Fruit fly (Drosophila melanogaster) whole organism, embryonic: Measurements from ENCODE around the gene Shmt.

Source experiments
- B-H1 ChIP-seq: fragments of 200-800 bp; sonication (Bioruptor generic); IDR thresholded peaks from 3 replicates; pipeline ENCODE4 v1.3.6; 2022; ENCODE audit warnings: missing biosample characterization, missing genetic modification characterization
- Bdp1 ChIP-seq: fragments of 200-800 bp; sonication (Bioruptor generic); optimal IDR thresholded peaks from 3 replicates; lab custom pipeline; 2016; ENCODE audit warnings: missing biosample characterization, missing genetic modification characterization
- CG10366 ChIP-seq: fragments of 200-800 bp; sonication (Bioruptor generic); IDR thresholded peaks from 2 replicates; pipeline ENCODE4 v1.3.6; 2022; ENCODE audit warnings: missing biosample characterization, missing genetic modification characterization
- CG10654 ChIP-seq: fragments of 200-800 bp; sonication (Bioruptor generic); optimal IDR thresholded peaks from 2 replicates; lab custom pipeline; 2016; ENCODE audit warnings: missing biosample characterization, missing genetic modification characterization
- CG10959 ChIP-seq: fragments of 200-800 bp; sonication (Bioruptor generic); IDR thresholded peaks from 2 replicates; pipeline ENCODE4 v1.3.6; 2022; ENCODE audit warnings: missing biosample characterization, missing genetic modification characterization
- CG14667 ChIP-seq: fragments of 200-800 bp; sonication (Bioruptor generic); IDR thresholded peaks from 2 replicates; pipeline ENCODE4 v1.3.6; 2022; ENCODE audit warnings: missing biosample characterization, missing genetic modification characterization
- CG14860 ChIP-seq: fragments of 200-800 bp; sonication (Bioruptor generic); IDR thresholded peaks from 3 replicates; pipeline ENCODE4 v1.3.6; 2022; ENCODE audit warnings: missing biosample characterization, missing genetic modification characterization; ENCODE audit not compliant: partially characterized antibody
- CG1647 ChIP-seq: fragments of 200-800 bp; sonication (Bioruptor generic); optimal IDR thresholded peaks from 3 replicates; lab custom pipeline; 2016; ENCODE audit warnings: missing biosample characterization, missing genetic modification characterization
- CG17568 ChIP-seq: fragments of 200-800 bp; sonication (Bioruptor generic); optimal IDR thresholded peaks from 2 replicates; lab custom pipeline; 2018; ENCODE audit warnings: missing biosample characterization, mild to moderate bottlenecking, missing genetic modification characterization, moderate library complexity
- CG1832 ChIP-seq: fragments of 200-800 bp; sonication (Bioruptor generic); optimal IDR thresholded peaks from 2 replicates; lab custom pipeline; 2017; ENCODE audit warnings: missing biosample characterization, mild to moderate bottlenecking, missing genetic modification characterization, inconsistent platforms
- CG2678 ChIP-seq: fragments of 200-800 bp; sonication (Bioruptor generic); optimal IDR thresholded peaks from 3 replicates; lab custom pipeline; 2019; ENCODE audit warnings: missing biosample characterization, mild to moderate bottlenecking, missing genetic modification characterization, moderate library complexity
- CG34376 ChIP-seq: fragments of 200-800 bp; sonication (Bioruptor generic); optimal IDR thresholded peaks from 2 replicates; lab custom pipeline; 2018; ENCODE audit warnings: missing biosample characterization, mild to moderate bottlenecking, missing genetic modification characterization
- CG4424 ChIP-seq: fragments of 200-800 bp; sonication (Bioruptor generic); optimal IDR thresholded peaks from 3 replicates; lab custom pipeline; 2016; ENCODE audit warnings: missing biosample characterization, missing genetic modification characterization
- CG5180 ChIP-seq: fragments of 200-800 bp; sonication (Bioruptor generic); optimal IDR thresholded peaks from 3 replicates; lab custom pipeline; 2017; ENCODE audit warnings: missing biosample characterization, missing genetic modification characterization, mild to moderate bottlenecking, moderate library complexity, missing genetic modification reagents
- CG6791 ChIP-seq: fragments of 200-800 bp; sonication (Bioruptor generic); IDR thresholded peaks from 3 replicates; pipeline ENCODE4 v1.3.6; 2022; ENCODE audit warnings: missing biosample characterization, missing genetic modification characterization; ENCODE audit not compliant: partially characterized antibody
- CG9215 ChIP-seq: fragments of 200-800 bp; sonication (Bioruptor generic); IDR thresholded peaks from 2 replicates; pipeline ENCODE4 v1.3.6; 2022; ENCODE audit warnings: missing biosample characterization, missing genetic modification characterization
- CHES-1-like ChIP-seq: fragments of 200-800 bp; sonication (Bioruptor generic); optimal IDR thresholded peaks from 2 replicates; lab custom pipeline; 2016; ENCODE audit warnings: missing biosample characterization, missing genetic modification characterization
- Camta ChIP-seq: fragments of 200-800 bp; sonication (Bioruptor generic); optimal IDR thresholded peaks from 2 replicates; lab custom pipeline; 2016; ENCODE audit warnings: missing biosample characterization, missing genetic modification characterization
- Dbx ChIP-seq: fragments of 200-800 bp; sonication (Bioruptor generic); IDR thresholded peaks from 3 replicates; pipeline ENCODE4 v1.3.6; 2022; ENCODE audit warnings: missing biosample characterization, missing genetic modification characterization
- Doc2 ChIP-seq: fragments of 200-800 bp; sonication (Bioruptor generic); IDR thresholded peaks from 2 replicates; pipeline ENCODE4 v1.3.6; 2022; ENCODE audit warnings: missing biosample characterization, missing genetic modification characterization
- ERR ChIP-seq: fragments of 200-800 bp; sonication (Bioruptor generic); optimal IDR thresholded peaks from 2 replicates; lab custom pipeline; 2016; ENCODE audit warnings: missing biosample characterization, missing genetic modification characterization
- GATAe ChIP-seq: fragments of 200-800 bp; sonication (Bioruptor generic); conservative IDR thresholded peaks from 2 replicates; pipeline ENCODE4 v1.3.6; 2022; ENCODE audit warnings: missing biosample characterization, missing genetic modification characterization
- HmgZ ChIP-seq: fragments of 200-800 bp; sonication (Bioruptor generic); optimal IDR thresholded peaks from 2 replicates; lab custom pipeline; 2018; ENCODE audit warnings: missing biosample characterization, mild to moderate bottlenecking, missing genetic modification characterization
- Mad ChIP-seq: fragments of 200-800 bp; sonication (Bioruptor generic); optimal IDR thresholded peaks from 2 replicates; lab custom pipeline; 2016; ENCODE audit warnings: missing biosample characterization, missing genetic modification characterization
- Max ChIP-seq: fragments of 200-800 bp; sonication (Bioruptor generic); optimal IDR thresholded peaks from 2 replicates; lab custom pipeline; 2016; ENCODE audit warnings: missing biosample characterization, mild to moderate bottlenecking, missing genetic modification characterization
- NC2β ChIP-seq: fragments of 200-800 bp; sonication (Bioruptor generic); optimal IDR thresholded peaks from 2 replicates; lab custom pipeline; 2016; ENCODE audit warnings: missing biosample characterization, missing genetic modification characterization
- al ChIP-seq: fragments of 200-800 bp; sonication (Bioruptor generic); IDR thresholded peaks from 2 replicates; pipeline ENCODE4 v1.3.6; 2022; ENCODE audit warnings: missing biosample characterization, missing genetic modification characterization
- ap ChIP-seq: fragments of 200-800 bp; sonication (Bioruptor generic); IDR thresholded peaks from 2 replicates; pipeline ENCODE4 v1.3.6; 2022; ENCODE audit warnings: missing biosample characterization, missing genetic modification characterization
- caup ChIP-seq: fragments of 200-800 bp; sonication (Bioruptor generic); optimal IDR thresholded peaks from 3 replicates; lab custom pipeline; 2017; ENCODE audit warnings: missing biosample characterization, mild to moderate bottlenecking, missing genetic modification characterization, moderate library complexity; ENCODE audit not compliant: severe bottlenecking
- ci ChIP-seq: fragments of 200-800 bp; sonication (Bioruptor generic); IDR thresholded peaks from 3 replicates; pipeline ENCODE4 v1.3.6; 2022; ENCODE audit warnings: missing biosample characterization, missing genetic modification characterization
- corto ChIP-seq: fragments of 200-800 bp; sonication (Bioruptor generic); optimal IDR thresholded peaks from 2 replicates; lab custom pipeline; 2016; ENCODE audit warnings: missing biosample characterization, mild to moderate bottlenecking, missing genetic modification characterization, moderate library complexity
- croc ChIP-seq: fragments of 200-800 bp; sonication (Bioruptor generic); conservative IDR thresholded peaks from 3 replicates; pipeline ENCODE4 v1.3.6; 2022; ENCODE audit warnings: missing biosample characterization, missing genetic modification characterization
- crp ChIP-seq, 2 experiments: fragments of 200-800 bp; sonication (Bioruptor generic); optimal IDR thresholded peaks; 2 replicates in 1 of 2; 3 replicates in 1 of 2; lab custom pipeline; 2017; ENCODE audit warnings: missing biosample characterization in 2 of 2, missing genetic modification characterization in 2 of 2, mild to moderate bottlenecking in 1 of 2, moderate library complexity in 1 of 2
- dpn ChIP-seq, 2 experiments: fragments of 200-800 bp; sonication (Bioruptor generic); optimal IDR thresholded peaks; 3 replicates each; lab custom pipeline; 2016; ENCODE audit warnings: missing biosample characterization in 2 of 2, missing genetic modification characterization in 2 of 2
- eve ChIP-seq, 2 experiments: fragments of >200 bp; optimal IDR thresholded peaks; 2 replicates each; lab custom pipeline; 2017; ENCODE audit warnings: missing biosample characterization in 2 of 2, missing genetic modification characterization in 2 of 2
- eyg ChIP-seq: fragments of 200-800 bp; sonication (Bioruptor generic); optimal IDR thresholded peaks from 3 replicates; lab custom pipeline; 2016; ENCODE audit warnings: missing biosample characterization, missing genetic modification characterization
- ham ChIP-seq: fragments of 200-800 bp; sonication (Bioruptor generic); IDR thresholded peaks from 2 replicates; pipeline ENCODE4 v1.3.6; 2022; ENCODE audit warnings: missing biosample characterization, missing genetic modification characterization
- hkb ChIP-seq, 2 experiments: fragments of 200-800 bp in 1 of 2; fragments of >200 bp in 1 of 2; sonication (Bioruptor generic) in 1 of 2; IDR thresholded peaks in 1 of 2; optimal IDR thresholded peaks in 1 of 2; 2 replicates each; pipeline versions ENCODE4 v1.3.6 to Lab custom; 2017 to 2022; ENCODE audit warnings: missing biosample characterization in 1 of 2, missing genetic modification characterization in 1 of 2
- inv ChIP-seq: fragments of 200-800 bp; sonication (Bioruptor generic); IDR thresholded peaks from 2 replicates; pipeline ENCODE4 v1.3.6; 2022; ENCODE audit warnings: missing biosample characterization, missing genetic modification characterization; ENCODE audit not compliant: partially characterized antibody
- jigr1 ChIP-seq: fragments of 200-800 bp; sonication (Bioruptor generic); IDR thresholded peaks from 3 replicates; pipeline ENCODE4 v1.3.6; 2022; ENCODE audit warnings: missing biosample characterization, missing genetic modification characterization
- kah ChIP-seq: fragments of 200-800 bp; sonication (Bioruptor generic); optimal IDR thresholded peaks from 2 replicates; lab custom pipeline; 2018; ENCODE audit warnings: missing biosample characterization, mild to moderate bottlenecking, missing genetic modification characterization
- peb ChIP-seq: fragments of 200-800 bp; sonication (Bioruptor generic); IDR thresholded peaks from 2 replicates; pipeline ENCODE4 v1.3.6; 2022; ENCODE audit warnings: missing biosample characterization, missing genetic modification characterization
- pnt ChIP-seq: fragments of 200-800 bp; sonication (Bioruptor generic); optimal IDR thresholded peaks from 3 replicates; lab custom pipeline; 2016; ENCODE audit warnings: missing biosample characterization, missing genetic modification characterization
- prd ChIP-seq, 3 experiments: fragments of >200 bp in 2 of 3; fragments of 200-800 bp in 1 of 3; sonication (Bioruptor generic) in 1 of 3; optimal IDR thresholded peaks in 2 of 3; IDR thresholded peaks in 1 of 3; 2 replicates in 2 of 3; 3 replicates in 1 of 3; pipeline versions ENCODE4 v1.3.6 to Lab custom; 2017 to 2022; ENCODE audit warnings: missing biosample characterization in 1 of 3, missing genetic modification characterization in 1 of 3
- sna ChIP-seq: fragments of 200-800 bp; sonication (Bioruptor generic); IDR thresholded peaks from 2 replicates; pipeline ENCODE4 v1.3.6; 2022; ENCODE audit warnings: missing biosample characterization, missing genetic modification characterization; ENCODE audit not compliant: partially characterized antibody
- so ChIP-seq: fragments of 200-800 bp; sonication (Bioruptor generic); IDR thresholded peaks from 3 replicates; pipeline ENCODE4 v1.3.6; 2022; ENCODE audit warnings: missing biosample characterization, missing genetic modification characterization
- sr ChIP-seq: fragments of 200-800 bp; sonication (Bioruptor generic); IDR thresholded peaks from 3 replicates; pipeline ENCODE4 v1.3.6; 2022; ENCODE audit warnings: missing biosample characterization, missing genetic modification characterization
- tup ChIP-seq: fragments of 200-800 bp; sonication (Bioruptor generic); optimal IDR thresholded peaks from 2 replicates; lab custom pipeline; 2016; ENCODE audit warnings: missing biosample characterization, mild to moderate bottlenecking, missing genetic modification characterization, moderate library complexity
- yki ChIP-seq: fragments of >200 bp; optimal IDR thresholded peaks from 3 replicates; lab custom pipeline; 2018
- zen ChIP-seq: fragments of 200-800 bp; sonication (Bioruptor generic); optimal IDR thresholded peaks from 3 replicates; lab custom pipeline; 2018; ENCODE audit warnings: missing biosample characterization, mild to moderate bottlenecking, missing genetic modification characterization, moderate library complexity

Shmt gene

DNA sequence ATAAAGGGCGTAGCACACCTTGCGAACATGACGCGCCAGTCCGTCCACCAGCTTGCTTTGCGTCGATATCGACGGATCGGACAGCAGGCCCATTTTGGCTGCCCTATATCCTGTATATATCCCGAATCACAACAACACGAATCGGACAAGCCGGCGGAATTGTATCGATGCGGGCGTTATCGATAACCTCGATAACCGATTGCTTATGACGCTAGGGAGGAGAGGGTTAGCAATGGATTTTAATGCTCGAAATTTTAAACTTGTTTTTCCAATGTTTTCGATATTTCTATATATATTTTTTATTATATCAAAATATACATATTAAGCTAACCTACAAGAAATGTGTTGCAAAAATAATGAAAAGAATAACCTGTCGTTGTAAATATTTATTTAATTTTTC is 43.4 kb downstream of the Shmt start, which contains the start of gene GAA1 (continued):
- TF ChIP-seq CG17568 (GFP tag; lab: Kevin White, UChicago) (no peak), CG2678 (tag; lab: Kevin White, UChicago) (no peak), Dbx (GFP tag; lab: Robert Waterston, UW) (no peak), kah (GFP tag; lab: Kevin White, UChicago) (no peak), tup (GFP tag; lab: Kevin White, UChicago) (no peak), CG10959 (GFP tag; lab: Robert Waterston, UW) (no peak), jigr1 (GFP tag; lab: Robert Waterston, UW) (no peak), CG4424 (GFP tag; lab: Kevin White, UChicago) (no peak), zen (tag; lab: Kevin White, UChicago) (no peak), dpn (GFP tag; optimal IDR thresholded peaks at IDR 0.05; lab: Kevin White, UChicago) (no peak), crp (GFP tag; optimal IDR thresholded peaks at IDR 0.05; lab: Kevin White, UChicago) (no peak), eve (GFP tag; optimal IDR thresholded peaks at IDR 0.05; lab: Kevin White, UChicago) (no peak), so (GFP tag; lab: Robert Waterston, UW) (no peak), CG34376 (no peak), yki (no peak), caup (GFP tag; lab: Kevin White, UChicago) (no peak), CG5180 (no peak), ham (no peak), sna (GFP tag; lab: Robert Waterston, UW) (peak; percentile 88), CG14667 (GFP tag; lab: Robert Waterston, UW) (no peak), sr (GFP tag; lab: Robert Waterston, UW) (no peak), NC2β (no peak), CG6791 (GFP tag; lab: Robert Waterston, UW) (peak; percentile 95), CG10366 (GFP tag; lab: Robert Waterston, UW) (no peak), prd (optimal IDR thresholded peaks at IDR 0.05; lab: Kevin White, UChicago) (no peak), prd (GFP tag; IDR thresholded peaks at IDR 0.05; lab: Robert Waterston, UW) (0 out of 3 replicates have a peak, but pooled peaks have one; percentile 14), croc (no peak), CHES-1-like (no peak), CG14860 (GFP tag; lab: Robert Waterston, UW) (peak; percentile 92), CG1832 (GFP tag; lab: Kevin White, UChicago) (no peak), Max (GFP tag; lab: Kevin White, UChicago) (no peak), Bdp1 (GFP tag; lab: Kevin White, UChicago) (no peak), Mad (no peak), ERR (GFP tag; lab: Kevin White, UChicago) (no peak), ap (no peak), eyg (no peak), corto (GFP tag; lab: Kevin White, UChicago) (no peak), CG9215 (GFP tag; lab: Robert Waterston, UW) (no peak), Camta (GFP tag; lab: Kevin White, UChicago) (no peak), GATAe (GFP tag; lab: Robert Waterston, UW) (no peak), pnt (GFP tag; lab: Kevin White, UChicago) (no peak), CG1647 (no peak), HmgZ (tag; lab: Kevin White, UChicago) (no peak), Doc2 (GFP tag; lab: Robert Waterston, UW) (no peak), hkb (optimal IDR thresholded peaks at IDR 0.05; lab: Kevin White, UChicago) (no peak), hkb (GFP tag; IDR thresholded peaks at IDR 0.05; lab: Robert Waterston, UW) (peak; percentile 49; the same call in 1 of the 2 replicates), B-H1 (no peak), CG10654 (GFP tag; lab: Kevin White, UChicago) (no peak), inv (GFP tag; lab: Robert Waterston, UW) (peak; percentile 64), peb (no peak), al (GFP tag; lab: Robert Waterston, UW) (0 out of 2 replicates have a peak, but pooled peaks have one; percentile 13), ci (GFP tag; lab: Robert Waterston, UW) (no peak)
